Worm (Caenorhabditis elegans) whole organism, L1 larva: ENCODE measurements around the gene apc-10.

Source experiments
- C16A3.4 ChIP-seq: fragments of 150-350 bp; optimal IDR thresholded peaks from 2 replicates; lab custom pipeline; 2014; ENCODE audit warnings: missing biosample characterization, missing genetic modification characterization
- F16B12.6 ChIP-seq: fragments of 150-350 bp; optimal IDR thresholded peaks from 2 replicates; lab custom pipeline; 2014; ENCODE audit warnings: missing biosample characterization, missing genetic modification characterization
- aly-2 ChIP-seq: fragments of 150-350 bp; optimal IDR thresholded peaks from 2 replicates; lab custom pipeline; 2014; ENCODE audit warnings: missing biosample characterization, missing genetic modification characterization
- ceh-63 ChIP-seq: fragments of 200-800 bp; sonication (Bioruptor generic); optimal IDR thresholded peaks from 2 replicates; lab custom pipeline; 2018; ENCODE audit warnings: mild to moderate bottlenecking, missing genetic modification characterization, missing compliant biosample characterization
- ceh-8 ChIP-seq: fragments of 200-800 bp; sonication (Bioruptor generic); optimal IDR thresholded peaks from 2 replicates; lab custom pipeline; 2018; ENCODE audit warnings: mild to moderate bottlenecking, missing genetic modification characterization, moderate library complexity, missing compliant biosample characterization
- ceh-82 ChIP-seq, 3 experiments: fragments of 150-350 bp in 1 of 3; sonication (generic microtip) in 2 of 3; optimal IDR thresholded peaks; 2 replicates each; lab custom pipeline; 2014 to 2017; ENCODE audit warnings: missing biosample characterization in 3 of 3, missing genetic modification characterization in 3 of 3
- ces-1 ChIP-seq: fragments of 150-350 bp; optimal IDR thresholded peaks from 2 replicates; lab custom pipeline; 2014; ENCODE audit warnings: missing biosample characterization, missing genetic modification reagents, missing genetic modification characterization
- efl-1 ChIP-seq, 4 experiments: fragments of 150-350 bp; optimal IDR thresholded peaks in 3 of 4; peaks in 1 of 4; 1 replicate in 1 of 4; 2 replicates in 3 of 4; lab custom pipeline; 2014; ENCODE audit warnings: missing biosample characterization in 2 of 4, missing genetic modification characterization in 2 of 4, missing genetic modification reagents in 2 of 4
- efl-3 ChIP-seq: fragments of 200-800 bp; sonication (Bioruptor generic); optimal IDR thresholded peaks from 2 replicates; lab custom pipeline; 2018; ENCODE audit warnings: mild to moderate bottlenecking, missing genetic modification characterization, missing compliant biosample characterization
- elt-2 ChIP-seq: sonication (generic microtip); optimal IDR thresholded peaks from 2 replicates; lab custom pipeline; 2016; ENCODE audit warnings: missing genetic modification characterization, mild to moderate bottlenecking, inconsistent platforms, missing compliant biosample characterization, missing genetic modification reagents
- elt-3 ChIP-seq, 6 experiments: fragments of 150-350 bp in 1 of 6; sonication (generic microtip); optimal IDR thresholded peaks; 2 replicates each; lab custom pipeline; 2017 to 2018; ENCODE audit warnings: missing biosample characterization in 6 of 6, missing genetic modification characterization in 6 of 6, inconsistent platforms in 1 of 6
- fkh-4 ChIP-seq: sonication (generic microtip); optimal IDR thresholded peaks from 2 replicates; lab custom pipeline; 2016; ENCODE audit warnings: missing compliant biosample characterization, missing genetic modification characterization, borderline replicate concordance
- fkh-8 ChIP-seq: sonication (generic microtip); optimal IDR thresholded peaks from 2 replicates; lab custom pipeline; 2016; ENCODE audit warnings: mild to moderate bottlenecking, missing genetic modification characterization, missing compliant biosample characterization
- fos-1 ChIP-seq: fragments of 150-350 bp; optimal IDR thresholded peaks from 2 replicates; lab custom pipeline; 2014; ENCODE audit warnings: missing biosample characterization, missing genetic modification characterization
- hlh-4 ChIP-seq: sonication (generic microtip); optimal IDR thresholded peaks from 2 replicates; lab custom pipeline; 2016; ENCODE audit warnings: mild to moderate bottlenecking, missing genetic modification characterization, missing compliant biosample characterization
- hpl-2 ChIP-seq: fragments of 150-350 bp; optimal IDR thresholded peaks from 2 replicates; lab custom pipeline; 2014; ENCODE audit warnings: missing biosample characterization, missing genetic modification reagents, missing genetic modification characterization
- isw-1 ChIP-seq: fragments of 200-800 bp; sonication (Bioruptor generic); IDR thresholded peaks from 2 replicates; pipeline ENCODE4 v1.3.6; 2022; ENCODE audit warnings: missing genetic modification characterization, missing compliant biosample characterization
- lin-13 ChIP-seq: fragments of 150-350 bp; optimal IDR thresholded peaks from 2 replicates; lab custom pipeline; 2014; ENCODE audit warnings: missing biosample characterization, missing genetic modification reagents, missing genetic modification characterization
- lin-14 ChIP-seq: fragments of 200-800 bp; sonication (Bioruptor generic); optimal IDR thresholded peaks from 2 replicates; lab custom pipeline; 2018; ENCODE audit warnings: mild to moderate bottlenecking, missing genetic modification characterization, moderate library complexity, missing compliant biosample characterization
- lin-35 ChIP-seq, 2 experiments: fragments of 150-350 bp; optimal IDR thresholded peaks; 2 replicates each; lab custom pipeline; 2014; ENCODE audit warnings: missing biosample characterization in 2 of 2, missing genetic modification characterization in 2 of 2, missing genetic modification reagents in 2 of 2
- lir-3 ChIP-seq: sonication (generic microtip); optimal IDR thresholded peaks from 2 replicates; lab custom pipeline; 2016; ENCODE audit warnings: mild to moderate bottlenecking, missing genetic modification characterization, moderate library complexity, missing compliant biosample characterization; ENCODE audit not compliant: poor library complexity
- lsy-2 ChIP-seq, 2 experiments: fragments of 150-350 bp; optimal IDR thresholded peaks; 2 replicates each; lab custom pipeline; 2014; ENCODE audit warnings: missing biosample characterization in 2 of 2, missing genetic modification characterization in 2 of 2
- nhr-11 ChIP-seq: fragments of 150-350 bp; optimal IDR thresholded peaks from 2 replicates; lab custom pipeline; 2014; ENCODE audit warnings: missing biosample characterization, missing genetic modification characterization
- nhr-19 ChIP-seq: fragments of 200-800 bp; sonication (Bioruptor generic); conservative IDR thresholded peaks from 2 replicates; pipeline ENCODE4 v1.3.6; 2022; ENCODE audit warnings: missing genetic modification characterization, missing compliant biosample characterization
- nhr-20 ChIP-seq: sonication (generic microtip); optimal IDR thresholded peaks from 2 replicates; lab custom pipeline; 2016; ENCODE audit warnings: mild to moderate bottlenecking, missing genetic modification characterization, missing compliant biosample characterization
- nhr-47 ChIP-seq: sonication (generic microtip); optimal IDR thresholded peaks from 2 replicates; lab custom pipeline; 2016; ENCODE audit warnings: mild to moderate bottlenecking, missing genetic modification characterization, moderate library complexity, missing compliant biosample characterization
- nhr-71 ChIP-seq: sonication (generic microtip); optimal IDR thresholded peaks from 2 replicates; lab custom pipeline; 2016; ENCODE audit warnings: mild to moderate bottlenecking, missing genetic modification characterization, moderate library complexity, missing compliant biosample characterization
- nhr-85 ChIP-seq: sonication (generic microtip); peaks from one replicate; lab custom pipeline; 2016; ENCODE audit warnings: missing genetic modification characterization, inconsistent platforms, missing compliant biosample characterization
- nhr-90 ChIP-seq: sonication (generic microtip); optimal IDR thresholded peaks from 2 replicates; lab custom pipeline; 2016; ENCODE audit warnings: mild to moderate bottlenecking, missing genetic modification characterization, missing compliant biosample characterization; ENCODE audit not compliant: poor library complexity
- pax-3 ChIP-seq: fragments of 200-800 bp; sonication (Bioruptor generic); optimal IDR thresholded peaks from 2 replicates; lab custom pipeline; 2018; ENCODE audit warnings: mild to moderate bottlenecking, missing genetic modification characterization, moderate library complexity, missing compliant biosample characterization
- pqm-1 ChIP-seq: sonication (generic microtip); optimal IDR thresholded peaks from 3 replicates; lab custom pipeline; 2017; ENCODE audit warnings: missing biosample characterization, missing genetic modification characterization
- unc-86 ChIP-seq: sonication (generic microtip); optimal IDR thresholded peaks from 2 replicates; lab custom pipeline; 2016; ENCODE audit warnings: missing genetic modification characterization, missing compliant biosample characterization
- zag-1 ChIP-seq: fragments of 150-350 bp; optimal IDR thresholded peaks from 2 replicates; lab custom pipeline; 2014; ENCODE audit warnings: missing biosample characterization, missing genetic modification characterization

The apc-10 gene

ce11 chrV:10402804-10403203 is 23.3 kb downstream of the apc-10 start, which contains the start of gene F15H10.8:
Gene F15H10.8, minus strand, starts transcription at chrV:10402904.
- TF ChIP-seq lsy-2 (tag; optimal IDR thresholded peaks at IDR 0.05; lab: Kevin White, UChicago) (no peak), lin-13 (no peak), ceh-82 (tag; optimal IDR thresholded peaks at IDR 0.05; lab: Kevin White, UChicago) (no peak), nhr-20 (tag; lab: Kevin White, UChicago) (no peak), ceh-8 (GFP tag; lab: Kevin White, UChicago) (no peak), nhr-19 (no peak), ces-1 (GFP tag; lab: Kevin White, UChicago) (no peak), unc-86 (tag; lab: Kevin White, UChicago) (no peak), nhr-47 (tag; lab: Kevin White, UChicago) (no peak), hlh-4 (tag; lab: Kevin White, UChicago) (no peak), hpl-2 (GFP tag; lab: Kevin White, UChicago) (no peak), efl-1 (optimal IDR thresholded peaks at IDR 0.05; lab: Kevin White, UChicago) (no peak), efl-1 (GFP tag; optimal IDR thresholded peaks at IDR 0.05 in 1 of 2; lab: Kevin White, UChicago) (no peak), efl-3 (GFP tag; lab: Kevin White, UChicago) (no peak)

DNA sequence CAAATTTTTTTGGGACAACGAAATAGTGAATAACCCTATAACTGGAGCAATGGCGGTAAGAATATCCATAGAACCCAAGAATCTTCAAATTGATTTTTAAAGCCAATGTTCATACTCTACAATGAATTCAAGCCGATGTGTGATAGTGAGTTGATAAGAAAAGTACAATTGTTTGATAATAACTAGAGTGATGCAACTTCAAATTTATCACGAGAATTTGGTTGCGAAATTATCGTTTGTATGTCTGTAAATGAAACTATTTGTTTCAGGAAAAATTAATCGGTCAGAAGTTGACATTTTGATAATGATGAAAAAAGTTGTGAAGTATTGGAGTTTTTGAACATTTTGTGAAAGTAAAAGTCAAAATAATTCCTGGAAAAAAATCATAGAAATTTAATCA is 26.9 kb downstream of the apc-10 start:
- TF ChIP-seq nhr-11 (tag; lab: Kevin White, UChicago) (no peak), lir-3 (no peak), pax-3 (tag; lab: Kevin White, UChicago) (no peak), nhr-20 (tag; lab: Kevin White, UChicago) (peak; percentile 73), ces-1 (GFP tag; lab: Kevin White, UChicago) (no peak), nhr-71 (tag; lab: Kevin White, UChicago) (peak; percentile 16), aly-2 (tag; lab: Kevin White, UChicago) (no peak), ceh-63 (GFP tag; lab: Kevin White, UChicago) (no peak), elt-2 (tag; lab: Kevin White, UChicago) (peak; percentile 93), lin-13 (no peak), pqm-1 (tag; lab: Kevin White, UChicago) (peak; percentile 72), zag-1 (tag; lab: Kevin White, UChicago) (no peak), nhr-90 (tag; lab: Kevin White, UChicago) (peak; percentile 1), lin-35 (GFP tag; optimal IDR thresholded peaks at IDR 0.05; lab: Kevin White, UChicago) (peak in 1 of 2 experiments; percentile 49), fkh-4 (tag; lab: Kevin White, UChicago) (no peak)

DNA sequence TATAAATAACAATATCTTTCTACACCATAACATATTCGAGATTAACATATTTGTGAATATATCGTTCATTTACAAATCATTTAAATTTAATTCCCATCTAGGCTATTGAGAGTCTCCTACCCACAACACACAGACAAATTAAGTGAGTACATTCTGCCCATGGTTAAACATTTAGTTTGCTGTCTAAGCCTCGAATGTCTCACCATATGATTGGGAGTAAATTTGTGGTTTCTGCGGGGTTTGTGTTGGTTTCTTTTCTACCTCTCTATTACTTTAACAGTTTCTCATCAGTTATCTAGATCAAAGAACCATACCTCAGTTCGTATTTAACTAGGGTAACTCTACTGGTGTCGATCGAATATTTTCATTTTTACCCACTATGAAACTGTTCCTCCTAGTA is 27.7 kb downstream of the apc-10 start, which contains the start of gene ugt-2:
TSS of gene ugt-2 (plus strand) at position 371 of the 400 bp plus-strand sequence.
- TF ChIP-seq lin-35 (GFP tag; optimal IDR thresholded peaks at IDR 0.05; lab: Kevin White, UChicago) (peak in 1 of 2 experiments; percentile 37), elt-2 (tag; lab: Kevin White, UChicago) (peak; percentile 46), lin-14 (GFP tag; lab: Kevin White, UChicago) (peak; percentile 22), elt-3 (tag; optimal IDR thresholded peaks at IDR 0.05; lab: Kevin White, UChicago) (peak in 1 of 6 experiments; percentile 0), lir-3 (peak; percentile 8), ceh-8 (GFP tag; lab: Kevin White, UChicago) (no peak), nhr-71 (tag; lab: Kevin White, UChicago) (no peak), nhr-20 (tag; lab: Kevin White, UChicago) (peak; percentile 33), nhr-85 (tag; lab: Kevin White, UChicago) (peak; percentile 54), fkh-4 (tag; lab: Kevin White, UChicago) (no peak)

DNA sequence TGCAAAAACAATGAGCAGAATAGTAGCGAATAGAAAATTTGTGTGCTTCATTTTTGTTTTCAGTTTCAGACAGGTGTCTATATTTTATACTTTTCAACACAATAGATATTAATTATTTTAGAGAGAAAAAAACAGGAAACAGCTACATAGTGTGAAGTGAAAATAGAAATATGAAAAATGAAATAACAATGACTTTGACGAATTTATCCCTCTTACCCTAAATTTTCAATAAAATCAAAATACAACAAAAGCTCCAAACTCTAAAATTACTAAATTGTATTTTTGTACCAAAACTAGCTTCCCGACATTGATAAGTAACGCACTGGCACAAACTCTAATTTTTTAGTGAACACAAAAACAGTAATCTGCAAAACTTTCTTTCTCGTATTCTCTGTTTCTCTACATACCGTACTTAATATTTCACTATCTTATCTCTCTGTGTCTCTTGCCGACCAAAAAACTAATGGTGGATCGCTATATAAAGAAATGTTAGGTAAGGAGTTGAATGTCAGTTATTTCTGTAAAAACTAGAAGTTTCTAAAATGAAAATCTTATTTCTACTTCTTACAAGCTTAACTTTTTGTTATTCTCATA is 30.9 kb downstream of the apc-10 start, which contains the start of the genes col-151 and ugt-1:
TSS of gene col-151 (minus strand) at position 51 of the 594 bp plus-strand sequence.
TSS of gene ugt-1 (plus strand) at position 491 of the 594 bp plus-strand sequence.
- no peak for TF ChIP-seq zag-1 (tag; lab: Kevin White, UChicago)
- no peak for TF ChIP-seq efl-3 (GFP tag; lab: Kevin White, UChicago)
- no peak for TF ChIP-seq fos-1 (tag; lab: Kevin White, UChicago)
- no peak for TF ChIP-seq isw-1
- no peak for TF ChIP-seq pqm-1 (tag; lab: Kevin White, UChicago)
- TF ChIP-seq C16A3.4 = no peak
- no peak for TF ChIP-seq efl-1 (optimal IDR thresholded peaks at IDR 0.05; lab: Kevin White, UChicago)
- no peak for TF ChIP-seq efl-1 (GFP tag; optimal IDR thresholded peaks at IDR 0.05 in 1 of 2; lab: Kevin White, UChicago)
- no peak for TF ChIP-seq elt-3 (tag; optimal IDR thresholded peaks at IDR 0.05; lab: Kevin White, UChicago)
- no peak for TF ChIP-seq ceh-8 (GFP tag; lab: Kevin White, UChicago)
- TF ChIP-seq lin-35 (GFP tag; optimal IDR thresholded peaks at IDR 0.05; lab: Kevin White, UChicago) = no peak
- TF ChIP-seq F16B12.6 (tag; lab: Kevin White, UChicago) = no peak
- TF ChIP-seq fkh-8 = no peak
- no peak for TF ChIP-seq hlh-4 (tag; lab: Kevin White, UChicago)
